Worm (Caenorhabditis elegans): ENCODE results near the gene F36H9.2.

- TF ChIP-seq ceh-82 (tag; optimal IDR thresholded peaks at IDR 0.05) = no peak
- peak; percentile 49 for TF ChIP-seq fos-1 (tag; optimal IDR thresholded peaks at IDR 0.05)
- no peak for TF ChIP-seq elt-3 (tag; optimal IDR thresholded peaks at IDR 0.05)
- TF ChIP-seq elt-1 (tag; optimal IDR thresholded peaks at IDR 0.05) = no peak
- TF ChIP-seq nhr-77 (tag; optimal IDR thresholded peaks at IDR 0.05) = no peak
- TF ChIP-seq ztf-11 (tag; optimal IDR thresholded peaks at IDR 0.05) = no peak
- TF ChIP-seq nhr-10 (tag; optimal IDR thresholded peaks at IDR 0.05) = no peak
- TF ChIP-seq blmp-1 (tag; optimal IDR thresholded peaks at IDR 0.05; ENCODE audit: insufficient read depth) = no peak
- no peak for TF ChIP-seq Y55F3AM.14 (GFP tag; optimal IDR thresholded peaks at IDR 0.05)
- no peak for TF ChIP-seq mdl-1 (tag; optimal IDR thresholded peaks at IDR 0.05)
- TF ChIP-seq skn-1 (tag; optimal IDR thresholded peaks at IDR 0.05) = no peak
- TF ChIP-seq lsy-2 (tag; optimal IDR thresholded peaks at IDR 0.05) = peak in 1 of 2 experiments; percentile 5
- peak; percentile 58 for TF ChIP-seq sma-9 (GFP tag; optimal IDR thresholded peaks at IDR 0.05)
- TF ChIP-seq sma-9 (tag; optimal IDR thresholded peaks at IDR 0.05) = no peak
- no peak for TF ChIP-seq unc-39 (tag; optimal IDR thresholded peaks at IDR 0.05)
Measured at ce11 chrV:1771727-1772126, 16.5 kb upstream of the F36H9.2 start, which contains the start of gene dhs-13.
